Fruit fly (Drosophila melanogaster) S2 (cell line): ENCODE measurements around the gene Fancm.

ENCODE experiments used
- CG8478 ChIP-seq: fragments of >200 bp; optimal IDR thresholded peaks from 2 replicates; lab custom pipeline; 2018
- CTCF ChIP-seq, 2 experiments: fragments of >200 bp; optimal IDR thresholded peaks; 2 replicates each; lab custom pipeline; 2018

Gene Fancm

DNA sequence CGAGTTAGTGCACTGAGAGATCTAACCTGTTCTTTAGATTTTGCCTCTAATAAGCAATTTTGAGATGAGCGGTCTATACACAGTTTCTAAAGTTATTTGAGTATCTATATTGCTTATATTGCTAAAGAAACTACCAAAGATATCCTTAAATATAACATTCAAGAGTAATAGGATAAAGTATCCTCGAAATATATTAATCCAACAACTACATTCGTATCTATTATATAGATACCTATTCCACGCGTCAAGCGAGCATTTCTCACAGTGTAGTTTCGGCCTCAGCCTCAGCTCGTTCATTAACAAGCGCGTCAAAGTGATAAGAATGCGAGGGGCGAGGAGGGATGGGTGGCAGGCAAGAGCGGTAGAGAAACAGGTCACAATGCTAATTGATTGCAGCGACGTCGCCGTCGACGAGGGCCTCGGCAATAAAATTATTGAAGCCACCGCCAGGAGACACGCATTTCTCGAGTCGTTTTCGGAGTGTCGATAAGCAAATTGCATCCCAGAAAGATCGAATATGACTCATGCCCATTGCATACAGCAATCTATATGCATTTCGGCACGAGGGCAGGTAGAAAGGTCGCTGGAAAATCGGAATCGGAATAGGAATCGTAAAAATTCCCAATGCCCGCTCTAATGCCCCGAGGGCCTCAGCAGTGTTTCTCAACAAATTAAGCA is 11.6 kb downstream of the Fancm start:
- TF ChIP-seq CG8478 (lab: Kevin White, UChicago) (no peak), CTCF (optimal IDR thresholded peaks at IDR 0.05; lab: Kevin White, UChicago) (no peak)

DNA sequence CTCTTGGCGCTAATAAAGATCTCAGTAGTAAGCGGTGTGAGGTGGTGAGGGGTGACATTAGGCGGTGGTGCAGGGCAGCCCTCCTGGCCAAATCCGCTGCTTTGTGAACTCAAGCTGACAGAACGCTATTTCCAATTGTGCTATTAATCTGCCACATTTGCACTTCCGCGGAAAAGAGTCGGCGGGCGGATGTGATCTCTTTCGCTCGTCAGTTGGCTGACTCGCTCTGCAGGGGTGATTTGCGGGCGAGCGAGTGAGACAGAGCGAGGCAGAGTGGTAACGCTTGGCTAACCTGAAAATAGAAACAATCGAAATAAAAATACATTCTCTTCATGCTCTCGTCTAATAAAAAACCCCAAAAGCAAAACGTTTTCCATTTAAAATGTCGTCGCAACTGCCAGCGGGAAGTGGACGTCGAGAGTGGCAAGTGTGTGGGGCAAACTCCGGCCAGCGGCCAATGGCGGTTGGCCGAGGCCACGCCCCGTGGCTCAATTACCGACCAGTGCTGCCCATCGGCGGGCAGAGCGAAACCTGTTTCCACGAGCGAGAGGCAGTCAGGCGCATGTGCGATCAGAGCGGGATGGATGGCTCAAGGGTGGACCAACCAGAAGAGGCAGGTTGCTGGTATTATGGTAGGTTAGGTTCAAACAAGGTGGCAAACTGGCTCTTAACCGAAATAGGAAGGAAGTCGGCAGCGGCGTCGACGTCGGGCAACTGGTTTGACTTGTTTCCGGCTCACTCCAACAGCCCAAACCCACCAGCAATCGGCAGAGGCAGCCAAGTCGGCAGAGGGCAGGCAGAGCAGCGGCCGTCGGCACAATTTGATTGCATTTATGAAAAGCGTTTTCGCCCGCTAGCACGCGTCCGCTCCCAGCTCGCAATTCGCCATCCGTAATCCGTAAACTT is 17.3 kb downstream of the Fancm start, which contains the start of gene C15:
C15 (plus strand) TSS at position 856 of the 906 bp plus-strand sequence.
- TF ChIP-seq CTCF (optimal IDR thresholded peaks at IDR 0.05; lab: Kevin White, UChicago) (no peak), CG8478 (lab: Kevin White, UChicago) (no peak)

DNA sequence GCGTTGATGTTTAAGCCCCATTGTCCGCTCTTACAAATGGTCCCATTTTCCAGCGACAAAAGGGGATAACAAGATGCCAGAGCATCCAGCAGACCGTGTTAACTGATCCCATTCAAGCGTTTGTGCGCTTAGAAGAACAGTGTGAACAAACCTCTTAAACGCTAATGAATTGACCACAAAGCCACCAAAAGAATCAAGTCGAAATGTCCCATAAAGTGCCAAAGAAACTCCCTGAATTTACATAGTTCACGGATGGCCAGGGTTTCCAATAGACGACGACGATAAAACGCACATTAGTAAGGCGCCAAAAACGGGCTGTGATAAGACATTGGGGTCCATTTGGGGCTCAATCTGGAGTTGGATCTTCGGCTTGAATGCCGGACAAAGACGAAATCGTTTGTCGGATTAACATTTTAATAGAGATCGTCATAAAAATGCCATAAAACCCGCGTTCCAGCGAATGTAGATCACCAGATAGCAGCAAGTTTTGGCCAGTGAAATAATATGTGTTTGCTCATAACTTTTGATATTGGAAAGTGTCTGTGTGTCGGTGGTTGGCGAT is 19.2 kb downstream of the Fancm start:
- no peak for TF ChIP-seq CG8478 (lab: Kevin White, UChicago)
- no peak for TF ChIP-seq CTCF (optimal IDR thresholded peaks at IDR 0.05; lab: Kevin White, UChicago)

DNA sequence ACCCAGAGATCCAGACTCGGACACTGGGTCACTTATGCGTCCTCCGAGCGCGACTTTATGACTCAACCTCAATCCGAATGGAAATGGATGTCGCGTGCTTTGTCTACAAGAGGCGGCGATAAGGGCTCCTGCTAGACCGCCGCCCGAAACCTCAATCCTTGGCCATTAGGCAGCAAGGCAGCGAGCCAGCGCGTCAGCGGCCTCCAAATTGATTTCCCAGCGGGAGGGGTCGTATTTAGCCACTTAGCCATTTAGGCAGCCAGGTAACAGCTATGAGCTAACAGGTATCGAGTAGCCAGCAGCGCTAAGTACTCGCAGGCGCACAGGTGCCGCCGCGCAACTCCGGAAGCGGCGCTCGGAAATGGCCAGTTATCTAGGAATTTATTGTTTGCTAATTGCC is 24.1 kb downstream of the Fancm start:
- TF ChIP-seq CG8478 (lab: Kevin White, UChicago) (no peak), CTCF (optimal IDR thresholded peaks at IDR 0.05; lab: Kevin White, UChicago) (no peak)

DNA sequence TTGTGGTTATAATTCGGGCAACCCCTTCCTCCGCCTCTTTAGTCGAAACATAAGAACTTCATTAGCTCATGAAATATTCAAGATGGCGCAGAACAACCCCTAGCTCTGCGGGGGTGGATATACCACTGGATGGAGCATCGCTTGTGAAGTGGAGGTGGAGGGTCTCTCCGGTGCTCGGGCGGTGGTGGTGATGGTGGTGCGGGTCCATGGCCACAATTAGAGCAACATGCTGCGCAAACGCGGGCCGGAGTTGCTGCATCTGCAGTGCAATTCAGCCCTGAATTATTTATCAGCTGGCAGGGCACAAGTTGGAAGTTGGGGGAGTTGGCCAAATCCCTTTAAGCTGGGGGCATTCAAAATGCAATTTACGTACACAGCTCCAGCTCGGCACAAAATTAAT is 28.9 kb downstream of the Fancm start:
- TF ChIP-seq CTCF (optimal IDR thresholded peaks at IDR 0.05; lab: Kevin White, UChicago) = no peak
- TF ChIP-seq CG8478 (lab: Kevin White, UChicago) = no peak

DNA sequence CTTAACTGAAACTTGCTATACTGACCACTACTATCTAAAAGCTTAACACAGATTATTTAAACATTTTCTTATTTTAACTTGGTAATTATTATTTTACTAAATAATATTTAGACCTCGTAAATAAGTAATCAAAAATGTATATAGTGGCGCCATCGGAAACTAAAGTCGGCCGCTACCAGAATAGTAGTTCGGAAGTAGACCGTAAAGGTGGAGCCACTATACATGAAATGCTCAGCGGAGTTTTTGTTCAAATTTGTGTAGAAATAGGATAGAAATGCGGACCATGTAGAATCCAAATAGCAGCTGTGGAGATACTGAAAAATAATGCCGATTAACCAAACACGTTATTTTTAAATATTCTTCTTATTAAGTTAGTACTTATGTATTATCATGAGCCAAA is 38.1 kb downstream of the Fancm start:
- TF ChIP-seq CG8478 (lab: Kevin White, UChicago) = no peak
- TF ChIP-seq CTCF (optimal IDR thresholded peaks at IDR 0.05; lab: Kevin White, UChicago) = peak; percentile 88 to 97

DNA sequence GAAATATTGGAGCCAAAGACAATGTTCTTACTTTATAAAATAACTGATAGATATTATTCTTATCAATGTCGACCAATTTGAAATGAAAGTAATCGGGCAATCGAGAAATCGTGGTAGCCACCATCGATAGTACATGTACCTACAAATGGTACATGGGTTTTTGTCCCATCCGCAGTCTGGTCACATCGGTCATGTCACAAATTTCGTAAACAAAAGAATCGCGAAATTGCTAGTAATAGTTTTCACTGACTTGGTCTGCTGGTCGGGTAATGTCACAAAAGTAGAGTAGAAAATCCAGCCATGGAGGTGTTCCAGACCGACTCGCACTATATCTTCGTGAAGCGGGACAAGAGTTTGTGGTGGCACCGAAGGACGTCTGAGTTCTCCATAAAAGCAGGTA is 38.6 kb downstream of the Fancm start, which contains the start of gene sp3:
sp3 (plus strand) TSS at position 173 of the 400 bp plus-strand sequence.
- TF ChIP-seq CG8478 (lab: Kevin White, UChicago) (no peak), CTCF (optimal IDR thresholded peaks at IDR 0.05; lab: Kevin White, UChicago) (peak; percentile 14 to 19)

DNA sequence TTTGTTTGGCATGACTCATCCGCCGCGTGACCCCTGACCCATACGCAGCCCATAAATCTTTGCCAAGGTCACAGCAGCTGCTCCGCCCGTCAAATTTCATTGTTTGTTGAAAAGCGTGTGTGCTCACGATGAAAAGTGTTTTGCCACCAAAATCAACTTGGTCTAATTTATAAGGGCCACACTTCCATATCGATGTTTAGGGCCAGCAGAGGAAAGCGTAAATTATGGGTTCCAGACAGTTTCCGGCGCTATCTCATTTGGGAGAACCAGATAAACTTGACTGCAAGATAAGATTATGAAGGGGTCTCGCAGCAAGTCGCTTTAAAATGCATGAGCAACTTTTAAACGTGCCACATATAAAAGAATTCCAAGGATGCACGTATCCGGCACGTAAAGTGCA is 39.7 kb downstream of the Fancm start:
- TF ChIP-seq CTCF (optimal IDR thresholded peaks at IDR 0.05; lab: Kevin White, UChicago) (no peak), CG8478 (lab: Kevin White, UChicago) (no peak)

DNA sequence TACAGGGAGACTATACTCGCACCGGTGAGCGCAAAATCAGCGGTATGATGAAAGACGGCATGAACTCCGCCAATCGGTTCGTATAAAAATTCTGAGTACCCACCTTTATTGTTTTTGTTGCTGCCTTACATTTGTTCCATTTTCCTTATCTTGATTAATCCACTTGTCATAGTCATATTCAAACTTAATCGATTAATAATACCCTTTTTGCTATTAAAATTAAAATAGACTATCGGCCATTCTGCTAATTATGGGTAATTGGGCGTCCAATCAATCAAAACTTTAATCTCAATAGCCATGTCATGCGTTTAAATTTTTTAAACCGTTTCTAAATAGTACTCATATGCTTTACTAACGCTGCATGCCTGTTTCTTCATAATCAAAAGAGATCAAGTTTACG is 42.4 kb downstream of the Fancm start:
- TF ChIP-seq CG8478 (lab: Kevin White, UChicago) (no peak), CTCF (optimal IDR thresholded peaks at IDR 0.05; lab: Kevin White, UChicago) (no peak)

DNA sequence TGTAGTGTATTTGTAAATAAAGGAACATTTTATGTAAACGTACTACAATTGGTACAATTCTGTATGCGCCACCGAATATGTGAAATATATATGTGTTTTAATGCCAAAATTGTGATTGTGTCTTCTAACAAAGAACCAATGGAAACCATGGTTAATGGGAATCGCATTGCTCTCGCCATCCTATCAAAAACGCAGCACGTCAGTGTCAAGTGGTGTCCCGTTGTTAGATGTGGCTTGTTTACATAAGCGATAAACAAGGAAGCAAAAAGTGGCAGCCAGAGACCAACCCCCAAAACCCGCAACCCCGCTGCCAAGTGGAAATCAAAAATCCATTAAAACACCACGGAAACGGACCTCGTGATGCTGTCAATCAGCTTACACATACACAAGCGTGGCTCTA is 46.4 kb downstream of the Fancm start:
- TF ChIP-seq CTCF (optimal IDR thresholded peaks at IDR 0.05; lab: Kevin White, UChicago) (no peak), CG8478 (lab: Kevin White, UChicago) (no peak)

DNA sequence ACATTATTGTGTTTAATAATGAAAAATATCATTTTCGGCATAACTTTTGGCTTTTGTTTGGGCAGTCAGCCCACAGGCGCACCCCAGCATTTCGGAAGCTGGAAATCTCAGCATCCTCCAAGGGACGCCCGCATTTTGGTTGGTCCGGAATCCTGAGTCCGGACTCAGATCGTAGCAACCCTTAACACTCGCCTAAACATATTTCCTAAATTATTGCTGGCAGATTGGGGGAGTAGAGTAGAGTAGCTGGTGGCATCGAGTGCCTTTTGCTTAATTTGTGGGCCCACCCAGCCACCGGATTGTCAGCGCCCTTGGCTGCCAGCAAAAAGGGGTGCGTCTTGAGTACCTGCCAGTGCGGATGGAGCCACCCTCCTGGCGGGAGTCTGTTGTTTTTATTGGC is 52.1 kb downstream of the Fancm start:
- TF ChIP-seq CG8478 (lab: Kevin White, UChicago) (no peak), CTCF (optimal IDR thresholded peaks at IDR 0.05; lab: Kevin White, UChicago) (no peak)

DNA sequence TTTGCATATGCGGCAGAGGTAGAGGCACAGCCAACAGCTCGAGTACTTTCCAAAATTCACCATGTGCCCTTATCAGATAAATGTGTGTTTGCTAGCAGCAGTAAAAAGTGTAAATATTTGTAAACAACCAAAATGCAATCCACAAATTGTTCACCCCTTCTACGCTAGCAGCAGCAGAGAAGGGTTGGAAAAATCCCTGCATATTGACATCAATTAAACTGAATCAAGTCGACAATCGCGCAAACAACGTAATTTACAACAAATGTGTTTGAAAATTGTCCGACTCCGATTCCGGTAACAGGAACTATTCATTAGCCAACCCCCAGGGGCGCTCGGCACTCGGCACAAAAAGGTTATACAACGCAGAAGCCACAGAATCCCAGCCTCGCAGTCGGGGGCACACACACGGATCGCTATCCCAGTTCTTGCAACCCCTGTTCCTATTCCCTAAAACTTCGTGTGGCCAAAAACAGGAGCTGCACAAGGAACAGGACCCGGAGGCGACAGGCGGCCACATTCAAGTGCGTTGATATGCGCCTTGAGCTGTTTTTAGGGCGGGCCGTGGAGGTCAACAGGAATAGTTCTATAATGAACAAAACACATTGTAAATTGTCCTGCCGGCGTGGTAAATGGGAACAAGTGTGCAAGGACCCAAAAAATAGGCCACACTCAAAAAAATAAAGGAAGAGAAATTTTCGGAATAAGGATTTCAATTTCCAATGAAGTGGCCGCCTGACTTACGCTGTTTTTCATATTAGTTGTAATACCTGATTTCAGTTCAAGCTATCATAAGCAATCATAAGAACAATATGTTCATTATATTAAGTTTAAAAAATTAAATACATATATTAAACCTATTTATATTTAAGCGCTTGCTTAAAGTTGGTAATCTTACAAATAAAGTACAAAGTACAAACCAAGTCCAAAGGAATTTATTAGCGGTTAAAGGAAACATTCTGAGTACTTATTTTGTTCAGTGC is 52.9 kb downstream of the Fancm start:
- TF ChIP-seq CTCF (optimal IDR thresholded peaks at IDR 0.05; lab: Kevin White, UChicago) (no peak), CG8478 (lab: Kevin White, UChicago) (no peak)
